Worm (Caenorhabditis elegans): ENCODE data around the gene F07C6.6.

- TF ChIP-seq nhr-237 (tag; optimal IDR thresholded peaks at IDR 0.05): no peak
- no peak for TF ChIP-seq nhr-28 (tag; optimal IDR thresholded peaks at IDR 0.05)
- TF ChIP-seq ceh-90 (tag; optimal IDR thresholded peaks at IDR 0.05): no peak
- no peak for TF ChIP-seq elt-2 (tag; optimal IDR thresholded peaks at IDR 0.05)
- no peak for TF ChIP-seq unc-62 (GFP tag; optimal IDR thresholded peaks at IDR 0.05)
- no peak for TF ChIP-seq nhr-12 (tag; optimal IDR thresholded peaks at IDR 0.05)
- no peak for TF ChIP-seq nhr-77 (tag; optimal IDR thresholded peaks at IDR 0.05)
- TF ChIP-seq mab-9 (GFP tag; IDR thresholded peaks at IDR 0.05): no peak
- no peak for TF ChIP-seq snpc-4 (tag; optimal IDR thresholded peaks at IDR 0.05)
- no peak for TF ChIP-seq ztf-11 (tag; optimal IDR thresholded peaks at IDR 0.05)
- no peak for TF ChIP-seq nhr-76 (tag; optimal IDR thresholded peaks at IDR 0.05)
- TF ChIP-seq lin-39 (tag; optimal IDR thresholded peaks at IDR 0.05): no peak
These were observed 21.2 kb downstream of the F07C6.6 start for ce11 chrIV:12813822-12814221.
